Worm (Caenorhabditis elegans): ENCODE data around the gene F59E12.8.

DNA sequence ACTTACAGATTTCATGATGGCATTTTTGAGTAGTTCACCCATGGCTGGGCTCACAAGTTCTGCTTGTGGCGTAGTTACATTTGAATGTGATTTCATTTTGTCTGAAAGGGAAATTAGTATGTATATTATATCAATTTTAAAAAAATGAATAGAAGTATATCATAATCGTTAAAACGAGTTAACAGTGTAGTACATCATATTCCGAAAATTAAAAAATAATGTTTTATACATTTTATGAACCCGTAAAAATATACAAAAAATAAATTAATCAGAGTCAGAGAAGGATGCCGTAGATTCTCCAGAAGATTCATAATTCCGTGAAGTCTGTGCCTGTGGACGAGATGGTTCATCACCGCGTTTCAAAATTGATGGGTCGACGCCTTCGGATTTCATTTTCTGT is 10.2 kb upstream of the F59E12.8 start, which contains the start of gene F59E12.9:
- no peak for TF ChIP-seq blmp-1 (tag; optimal IDR thresholded peaks at IDR 0.05)
- no peak for TF ChIP-seq unc-62 (GFP tag; optimal IDR thresholded peaks at IDR 0.05)
- TF ChIP-seq snpc-4 (tag; optimal IDR thresholded peaks at IDR 0.05): no peak
- TF ChIP-seq elt-1 (tag; optimal IDR thresholded peaks at IDR 0.05; ENCODE audit: borderline replicate concordance, insufficient read depth): no peak
- TF ChIP-seq ztf-11 (tag; optimal IDR thresholded peaks at IDR 0.05): no peak
- TF ChIP-seq mab-5 (tag; optimal IDR thresholded peaks at IDR 0.05): no peak
- TF ChIP-seq nhr-28 (tag; optimal IDR thresholded peaks at IDR 0.05): no peak
- no peak for TF ChIP-seq unc-39 (tag; optimal IDR thresholded peaks at IDR 0.05)
- no peak for TF ChIP-seq pha-4 (tag; optimal IDR thresholded peaks at IDR 0.05)

Measured in whole organism, mixed stage, embryonic.